Fruit fly (Drosophila melanogaster) Kc167 (cell line): ENCODE data around the gene Ref2.

Experiments used
- Myc ChIP-seq: fragments of >200 bp; optimal IDR thresholded peaks from 2 replicates; lab custom pipeline; 2017; ENCODE audit warnings: missing external identifiers
- Sin3A ChIP-seq: fragments of >200 bp; optimal IDR thresholded peaks from 2 replicates; lab custom pipeline; 2018; ENCODE audit warnings: missing external identifiers
- h ChIP-seq: fragments of >200 bp; optimal IDR thresholded peaks from 3 replicates; lab custom pipeline; 2018; ENCODE audit warnings: missing external identifiers
- insv ChIP-seq: fragments of >200 bp; optimal IDR thresholded peaks from 3 replicates; lab custom pipeline; 2018; ENCODE audit warnings: missing external identifiers
- psq ChIP-seq: fragments of >200 bp; optimal IDR thresholded peaks from 2 replicates; lab custom pipeline; 2017; ENCODE audit warnings: missing external identifiers
- ttk ChIP-seq: sonication (Bioruptor generic); optimal IDR thresholded peaks from 2 replicates; lab custom pipeline; 2017; ENCODE audit warnings: missing external identifiers

Gene Ref2

DNA sequence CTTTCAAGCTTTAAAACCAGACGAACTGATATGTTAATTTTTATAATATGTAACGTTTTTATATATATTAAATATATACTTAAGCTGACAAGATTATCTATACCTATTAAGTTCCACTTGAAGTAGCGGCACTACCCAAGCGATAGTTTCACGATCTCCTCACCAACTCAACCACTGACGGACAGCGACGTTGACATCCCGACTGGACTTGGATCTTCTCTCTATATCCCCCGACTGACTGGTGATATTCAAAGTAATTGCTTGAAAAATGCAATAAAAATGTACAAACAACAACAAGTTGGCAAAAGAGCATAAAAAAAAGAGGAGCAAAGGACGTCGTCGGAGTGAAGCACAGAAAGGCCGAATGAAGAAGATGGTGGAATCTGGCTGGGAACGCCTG lies at the start of gene Ref2:
Gene Ref2, minus strand, starts transcription at position 101 of the 400 bp plus-strand sequence.
- TF ChIP-seq ttk (lab: Kevin White, UChicago): no peak

DNA sequence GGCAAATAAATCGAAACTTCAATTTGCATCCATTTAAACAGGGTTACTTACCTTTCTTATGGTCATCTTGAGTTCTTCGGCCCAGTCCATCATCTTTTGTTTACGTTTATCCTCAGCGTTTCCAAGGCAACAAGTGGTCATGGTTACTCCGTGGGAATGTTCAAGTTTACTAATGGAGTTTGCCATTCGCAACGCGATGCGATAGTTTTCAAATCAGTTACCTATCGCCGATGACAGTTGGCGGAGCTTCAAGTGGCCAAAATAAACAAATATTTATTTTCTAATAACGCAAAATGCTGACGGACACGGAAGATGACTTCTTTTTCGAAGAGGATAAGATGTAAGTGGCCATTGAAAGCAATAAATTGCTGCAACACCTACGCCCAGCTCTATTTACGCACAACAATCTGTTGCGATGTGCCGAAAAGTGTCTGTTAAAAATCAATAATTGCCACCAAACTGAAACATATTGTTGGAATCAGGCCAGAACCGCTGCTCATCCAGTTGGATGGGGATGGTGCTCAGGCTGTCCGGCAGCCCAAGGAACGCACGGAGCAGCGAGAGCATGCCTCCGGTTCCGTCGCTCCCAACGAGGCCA lies 48.8 kb upstream of the Ref2 start, which contains the start of the genes IFT43 and PICK1:
Gene IFT43, minus strand, starts transcription at position 166 of the 598 bp plus-strand sequence.
Gene PICK1, plus strand, starts transcription at position 211 of the 598 bp plus-strand sequence.
- no peak for TF ChIP-seq h (lab: Kevin White, UChicago)
- TF ChIP-seq psq (lab: Kevin White, UChicago): no peak
- no peak for TF ChIP-seq insv (lab: Kevin White, UChicago)
- no peak for TF ChIP-seq ttk (lab: Kevin White, UChicago)

- no peak for TF ChIP-seq h (lab: Kevin White, UChicago)
- TF ChIP-seq Sin3A (lab: Kevin White, UChicago): no peak
- no peak for TF ChIP-seq insv (lab: Kevin White, UChicago)
- TF ChIP-seq psq (lab: Kevin White, UChicago): no peak
- TF ChIP-seq Myc (lab: Kevin White, UChicago): no peak
- TF ChIP-seq ttk (lab: Kevin White, UChicago): no peak
These were observed 46.4 kb upstream of the Ref2 start, which contains the start of the genes CCT4 and CG6153 for dm6 chr2L:12692343-12693079. Gene CCT4 (minus strand): TSS chr2L:12692934. Gene CG6153 (plus strand): TSS chr2L:12692993.

- TF ChIP-seq insv (lab: Kevin White, UChicago): no peak
- TF ChIP-seq Myc (lab: Kevin White, UChicago): no peak
- no peak for TF ChIP-seq ttk (lab: Kevin White, UChicago)
- TF ChIP-seq h (lab: Kevin White, UChicago): no peak
- no peak for TF ChIP-seq Sin3A (lab: Kevin White, UChicago)
- TF ChIP-seq psq (lab: Kevin White, UChicago): no peak
These were observed 43.2 kb upstream of the Ref2 start for dm6 chr2L:12689281-12689765.

DNA sequence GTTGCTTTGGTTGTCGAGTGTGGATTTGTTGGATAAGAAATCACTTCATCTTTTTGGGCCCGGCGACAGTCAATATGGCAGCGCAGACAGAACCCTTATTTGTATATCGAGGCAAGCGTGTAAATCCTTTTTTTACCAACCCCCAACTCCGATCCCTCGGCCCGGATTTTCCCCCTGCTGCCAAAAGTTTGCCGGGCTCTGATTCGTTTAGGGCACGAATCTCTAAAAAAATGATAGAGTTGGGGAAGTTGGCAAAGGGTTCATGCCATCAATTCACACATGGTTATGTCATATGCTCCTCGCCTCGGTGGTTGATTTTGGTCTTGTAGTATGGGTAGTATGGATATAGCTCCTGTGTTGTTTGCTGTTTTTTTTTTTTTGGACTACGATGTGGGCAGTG lies 40.7 kb upstream of the Ref2 start:
- no peak for TF ChIP-seq psq (lab: Kevin White, UChicago)
- no peak for TF ChIP-seq Sin3A (lab: Kevin White, UChicago)
- no peak for TF ChIP-seq ttk (lab: Kevin White, UChicago)
- TF ChIP-seq h (lab: Kevin White, UChicago): no peak
- TF ChIP-seq insv (lab: Kevin White, UChicago): no peak
- no peak for TF ChIP-seq Myc (lab: Kevin White, UChicago)

DNA sequence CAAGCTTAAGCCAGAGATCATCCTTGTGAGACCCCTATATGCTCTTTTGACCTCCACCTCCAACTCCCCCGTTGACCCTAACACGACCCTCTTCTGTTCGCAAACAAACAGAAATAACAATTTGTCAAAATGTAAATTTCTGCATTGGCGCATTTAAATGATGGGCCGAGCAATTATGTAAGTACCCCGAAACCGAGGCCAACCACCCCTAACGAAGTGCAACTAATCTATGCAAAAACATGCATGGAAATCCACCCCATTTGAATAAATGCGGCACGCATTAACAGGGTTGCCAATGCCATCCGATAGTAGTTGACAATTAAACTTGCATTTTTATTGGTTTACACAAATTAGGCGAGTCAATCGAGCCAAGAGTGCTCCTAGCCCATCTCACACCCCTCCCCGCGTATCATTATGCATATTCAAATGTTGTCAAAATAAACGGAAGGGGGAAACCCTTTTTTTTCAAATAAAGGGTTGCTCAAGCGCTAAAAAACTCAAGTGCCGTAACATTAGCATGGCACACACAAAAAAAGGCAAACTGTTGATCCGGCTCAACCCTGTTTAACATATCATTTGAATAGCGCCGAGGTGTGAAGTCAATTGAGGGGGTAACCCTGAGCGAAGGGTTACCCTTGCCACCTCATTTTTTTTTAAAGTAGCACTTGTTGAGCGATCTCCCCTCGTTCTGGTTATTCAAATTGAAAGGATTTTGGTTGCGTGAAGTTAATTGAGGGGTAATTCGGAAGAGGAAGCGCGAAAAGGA lies 35.6 kb upstream of the Ref2 start:
- TF ChIP-seq psq (lab: Kevin White, UChicago): no peak
- TF ChIP-seq ttk (lab: Kevin White, UChicago): no peak
- no peak for TF ChIP-seq insv (lab: Kevin White, UChicago)
- TF ChIP-seq Myc (lab: Kevin White, UChicago): no peak
- TF ChIP-seq Sin3A (lab: Kevin White, UChicago): no peak
- TF ChIP-seq h (lab: Kevin White, UChicago): no peak

- TF ChIP-seq ttk (lab: Kevin White, UChicago): no peak
- TF ChIP-seq Sin3A (lab: Kevin White, UChicago): no peak
- no peak for TF ChIP-seq psq (lab: Kevin White, UChicago)
- TF ChIP-seq insv (lab: Kevin White, UChicago): no peak
- no peak for TF ChIP-seq Myc (lab: Kevin White, UChicago)
- no peak for TF ChIP-seq h (lab: Kevin White, UChicago)
These were observed 33.2 kb upstream of the Ref2 start for dm6 chr2L:12679310-12679709.

- TF ChIP-seq psq (lab: Kevin White, UChicago) (no peak), Myc (lab: Kevin White, UChicago) (no peak), insv (lab: Kevin White, UChicago) (no peak), h (lab: Kevin White, UChicago) (no peak), Sin3A (lab: Kevin White, UChicago) (no peak), ttk (lab: Kevin White, UChicago) (no peak)
These were observed 32.1 kb upstream of the Ref2 start for dm6 chr2L:12678286-12678685.

DNA sequence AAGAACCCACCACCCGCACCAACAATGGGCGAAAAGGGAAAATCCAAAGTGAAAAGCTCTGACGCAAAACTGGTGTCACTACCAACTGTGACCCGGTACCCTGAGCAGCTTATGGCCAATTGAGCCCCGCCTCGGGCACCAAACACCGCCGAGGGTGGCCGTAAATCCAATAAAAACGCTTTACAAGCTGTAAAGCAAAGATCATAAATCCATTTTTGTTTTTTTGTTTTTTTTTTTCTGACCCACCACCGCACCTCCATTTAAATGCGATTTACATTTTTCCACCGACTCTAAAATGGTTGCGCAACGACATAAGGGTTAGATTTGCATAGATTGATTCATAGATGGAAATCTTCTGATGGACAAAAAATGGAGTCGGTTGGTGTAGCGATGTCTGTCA lies 28.2 kb upstream of the Ref2 start:
- TF ChIP-seq Sin3A (lab: Kevin White, UChicago) (no peak), Myc (lab: Kevin White, UChicago) (no peak), ttk (lab: Kevin White, UChicago) (no peak), insv (lab: Kevin White, UChicago) (no peak), h (lab: Kevin White, UChicago) (no peak), psq (lab: Kevin White, UChicago) (no peak)

DNA sequence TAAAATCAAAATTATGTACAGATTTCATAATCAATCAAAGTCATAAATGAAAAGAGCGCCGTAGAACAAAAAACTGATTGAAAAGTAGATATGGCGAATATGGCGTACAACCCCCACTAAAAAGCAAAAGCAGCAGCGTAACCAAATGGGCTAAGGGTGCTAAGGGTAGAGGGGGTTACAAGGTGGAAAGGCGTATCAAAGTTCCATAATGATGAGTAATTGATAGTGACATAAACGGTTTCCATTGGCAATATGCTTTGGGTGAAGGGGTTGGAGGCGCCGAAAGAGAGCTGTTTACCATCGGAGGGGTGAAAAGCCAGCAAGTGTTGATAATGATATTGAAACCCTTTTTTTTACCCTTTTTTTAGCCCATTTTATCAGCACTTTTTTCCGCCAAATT lies 26.1 kb upstream of the Ref2 start:
- TF ChIP-seq Sin3A (lab: Kevin White, UChicago): no peak
- TF ChIP-seq ttk (lab: Kevin White, UChicago): no peak
- no peak for TF ChIP-seq insv (lab: Kevin White, UChicago)
- no peak for TF ChIP-seq h (lab: Kevin White, UChicago)
- no peak for TF ChIP-seq Myc (lab: Kevin White, UChicago)
- no peak for TF ChIP-seq psq (lab: Kevin White, UChicago)

dm6 chr2L:12669614-12670013 lies 23.5 kb upstream of the Ref2 start, which contains the start of gene Nepl7:
Gene Nepl7 (minus strand): TSS chr2L:12669714.
- TF ChIP-seq Myc (lab: Kevin White, UChicago) (no peak), ttk (lab: Kevin White, UChicago) (no peak), h (lab: Kevin White, UChicago) (no peak), insv (lab: Kevin White, UChicago) (no peak), psq (lab: Kevin White, UChicago) (no peak), Sin3A (lab: Kevin White, UChicago) (no peak)
